Fruit fly (Drosophila melanogaster) whole organism, embryonic: ENCODE measurements around the gene CG14535.

Experiments
- Atf6 ChIP-seq: fragments of 200-800 bp; sonication (Bioruptor generic); IDR thresholded peaks from 2 replicates; pipeline ENCODE4 v1.3.6; 2022; ENCODE audit warnings: missing biosample characterization, missing genetic modification characterization
- BtbVII ChIP-seq: fragments of 200-800 bp; sonication (Bioruptor generic); optimal IDR thresholded peaks from 3 replicates; lab custom pipeline; 2017; ENCODE audit warnings: missing biosample characterization, mild to moderate bottlenecking, missing genetic modification characterization
- Bteb2 ChIP-seq: fragments of 200-800 bp; sonication (Bioruptor generic); optimal IDR thresholded peaks from 2 replicates; lab custom pipeline; 2016; ENCODE audit warnings: missing biosample characterization, missing genetic modification characterization
- CG1024 ChIP-seq: fragments of 200-800 bp; sonication (Bioruptor generic); IDR thresholded peaks from 2 replicates; pipeline ENCODE4 v1.3.6; 2022; ENCODE audit warnings: missing biosample characterization, missing genetic modification characterization
- CG10321 ChIP-seq: fragments of 200-800 bp; sonication (Bioruptor generic); IDR thresholded peaks from 2 replicates; pipeline ENCODE4 v1.3.6; 2022; ENCODE audit warnings: missing biosample characterization, missing genetic modification characterization
- CG14710 ChIP-seq: fragments of 200-800 bp; sonication (Bioruptor generic); optimal IDR thresholded peaks from 3 replicates; lab custom pipeline; 2019; ENCODE audit warnings: missing biosample characterization, mild to moderate bottlenecking, missing genetic modification characterization, moderate library complexity
- CG14860 ChIP-seq: fragments of 200-800 bp; sonication (Bioruptor generic); IDR thresholded peaks from 3 replicates; pipeline ENCODE4 v1.3.6; 2022; ENCODE audit warnings: missing biosample characterization, missing genetic modification characterization; ENCODE audit not compliant: partially characterized antibody
- CG1603 ChIP-seq: fragments of 200-800 bp; sonication (Bioruptor generic); optimal IDR thresholded peaks from 2 replicates; lab custom pipeline; 2019; ENCODE audit warnings: missing biosample characterization, mild to moderate bottlenecking, missing genetic modification characterization, moderate library complexity
- CG17385 ChIP-seq: fragments of 200-800 bp; sonication (Bioruptor generic); optimal IDR thresholded peaks from 3 replicates; lab custom pipeline; 2018; ENCODE audit warnings: missing biosample characterization, mild to moderate bottlenecking, missing genetic modification characterization
- CG18262 ChIP-seq: fragments of 200-800 bp; optimal IDR thresholded peaks from 3 replicates; lab custom pipeline; 2019; ENCODE audit warnings: missing biosample characterization, mild to moderate bottlenecking, missing genetic modification characterization, moderate library complexity
- CG2678 ChIP-seq: fragments of 200-800 bp; sonication (Bioruptor generic); optimal IDR thresholded peaks from 3 replicates; lab custom pipeline; 2019; ENCODE audit warnings: missing biosample characterization, mild to moderate bottlenecking, missing genetic modification characterization, moderate library complexity
- CG31388 ChIP-seq: fragments of 200-800 bp; sonication (Bioruptor generic); optimal IDR thresholded peaks from 2 replicates; lab custom pipeline; 2016; ENCODE audit warnings: missing biosample characterization, missing genetic modification characterization
- CG34422 ChIP-seq: fragments of 200-800 bp; sonication (Bioruptor generic); IDR thresholded peaks from 3 replicates; pipeline ENCODE4 v1.3.6; 2022; ENCODE audit warnings: missing biosample characterization, missing genetic modification characterization
- CG6254 ChIP-seq: fragments of 200-800 bp; sonication (Bioruptor generic); optimal IDR thresholded peaks from 3 replicates; lab custom pipeline; 2017; ENCODE audit warnings: mild to moderate bottlenecking, missing biosample characterization, missing genetic modification reagents, missing genetic modification characterization
- CG8765 ChIP-seq: fragments of 200-800 bp; sonication (Bioruptor generic); IDR thresholded peaks from 2 replicates; pipeline ENCODE4 v1.3.6; 2022; ENCODE audit warnings: missing biosample characterization, missing genetic modification characterization
- CG9437 ChIP-seq: fragments of 200-800 bp; sonication (Bioruptor generic); optimal IDR thresholded peaks from 2 replicates; lab custom pipeline; 2018; ENCODE audit warnings: missing biosample characterization, mild to moderate bottlenecking, missing genetic modification characterization
- CG9817 ChIP-seq: fragments of 200-800 bp; sonication (Bioruptor generic); optimal IDR thresholded peaks from 2 replicates; lab custom pipeline; 2018; ENCODE audit warnings: missing biosample characterization, mild to moderate bottlenecking, missing genetic modification characterization, moderate library complexity
- CG9876 ChIP-seq: fragments of 200-800 bp; sonication (Bioruptor generic); optimal IDR thresholded peaks from 2 replicates; lab custom pipeline; 2016; ENCODE audit warnings: missing biosample characterization, missing genetic modification characterization
- CoRest ChIP-seq: fragments of 200-800 bp; sonication (Bioruptor generic); optimal IDR thresholded peaks from 3 replicates; lab custom pipeline; 2018; ENCODE audit warnings: missing biosample characterization, mild to moderate bottlenecking, missing genetic modification characterization, moderate library complexity
- Deaf1 ChIP-seq: fragments of 200-800 bp; optimal IDR thresholded peaks from 3 replicates; lab custom pipeline; 2019; ENCODE audit warnings: missing biosample characterization, mild to moderate bottlenecking, missing genetic modification characterization, moderate library complexity
- Dfd ChIP-seq, 2 experiments: fragments of >200 bp; optimal IDR thresholded peaks; 2 replicates each; lab custom pipeline; 2017; ENCODE audit warnings: missing biosample characterization in 2 of 2, missing genetic modification characterization in 2 of 2
- MESR4 ChIP-seq: fragments of 200-800 bp; sonication (Bioruptor generic); optimal IDR thresholded peaks from 2 replicates; lab custom pipeline; 2018; ENCODE audit warnings: missing biosample characterization, mild to moderate bottlenecking, missing genetic modification characterization, moderate library complexity
- MTF-1 ChIP-seq: fragments of 200-800 bp; sonication (Bioruptor generic); optimal IDR thresholded peaks from 2 replicates; lab custom pipeline; 2018; ENCODE audit warnings: missing biosample characterization, mild to moderate bottlenecking, missing genetic modification characterization, borderline replicate concordance
- Mad ChIP-seq: fragments of 200-800 bp; sonication (Bioruptor generic); optimal IDR thresholded peaks from 2 replicates; lab custom pipeline; 2016; ENCODE audit warnings: missing biosample characterization, missing genetic modification characterization
- Med ChIP-seq: fragments of 200-800 bp; sonication (Bioruptor generic); peaks from one replicate; lab custom pipeline; 2016; ENCODE audit warnings: missing biosample characterization, missing genetic modification characterization, mild to moderate bottlenecking, inconsistent platforms, moderate library complexity
- Mrtf ChIP-seq: fragments of 200-800 bp; sonication (Bioruptor generic); IDR thresholded peaks from 3 replicates; pipeline ENCODE4 v1.3.6; 2022; ENCODE audit warnings: missing biosample characterization, missing genetic modification characterization
- Nf-YC ChIP-seq: fragments of 200-800 bp; optimal IDR thresholded peaks from 3 replicates; lab custom pipeline; 2019; ENCODE audit warnings: missing biosample characterization, mild to moderate bottlenecking, missing genetic modification characterization, moderate library complexity
- Sry-δ ChIP-seq: fragments of 200-800 bp; sonication (Bioruptor generic); optimal IDR thresholded peaks from 2 replicates; lab custom pipeline; 2016; ENCODE audit warnings: missing biosample characterization, missing genetic modification characterization
- Stat92E ChIP-seq, 3 experiments: fragments of >200 bp in 2 of 3; fragments of 200-800 bp in 1 of 3; sonication (Bioruptor generic) in 1 of 3; optimal IDR thresholded peaks; 2 replicates each; lab custom pipeline; 2017 to 2019; ENCODE audit warnings: missing biosample characterization in 3 of 3, missing genetic modification characterization in 3 of 3, mild to moderate bottlenecking in 1 of 3, moderate library complexity in 1 of 3
- cwo ChIP-seq: fragments of 200-800 bp; sonication (Bioruptor generic); optimal IDR thresholded peaks from 3 replicates; lab custom pipeline; 2017; ENCODE audit warnings: missing biosample characterization, missing genetic modification characterization, mild to moderate bottlenecking, moderate library complexity, missing genetic modification reagents
- dmrt11E ChIP-seq: fragments of 200-800 bp; sonication (Bioruptor generic); optimal IDR thresholded peaks from 3 replicates; lab custom pipeline; 2018; ENCODE audit warnings: missing biosample characterization, mild to moderate bottlenecking, missing genetic modification characterization, moderate library complexity
- gem ChIP-seq: fragments of 200-800 bp; sonication (Bioruptor generic); optimal IDR thresholded peaks from 2 replicates; lab custom pipeline; 2019; ENCODE audit warnings: missing biosample characterization, mild to moderate bottlenecking, missing genetic modification characterization, moderate library complexity
- gro ChIP-seq: fragments of 200-800 bp; sonication (Bioruptor generic); optimal IDR thresholded peaks from 2 replicates; lab custom pipeline; 2016; ENCODE audit warnings: missing biosample characterization, missing genetic modification characterization
- ham ChIP-seq: fragments of 200-800 bp; sonication (Bioruptor generic); IDR thresholded peaks from 2 replicates; pipeline ENCODE4 v1.3.6; 2022; ENCODE audit warnings: missing biosample characterization, missing genetic modification characterization
- hkb ChIP-seq, 2 experiments: fragments of 200-800 bp in 1 of 2; fragments of >200 bp in 1 of 2; sonication (Bioruptor generic) in 1 of 2; IDR thresholded peaks in 1 of 2; optimal IDR thresholded peaks in 1 of 2; 2 replicates each; pipeline versions ENCODE4 v1.3.6 to Lab custom; 2017 to 2022; ENCODE audit warnings: missing biosample characterization in 1 of 2, missing genetic modification characterization in 1 of 2
- insv ChIP-seq, 2 experiments: fragments of 200-800 bp; sonication (Bioruptor generic); optimal IDR thresholded peaks; 3 replicates each; lab custom pipeline; 2016 to 2018; ENCODE audit warnings: missing biosample characterization in 2 of 2, missing genetic modification characterization in 2 of 2
- luna ChIP-seq: fragments of 200-800 bp; sonication (Bioruptor generic); optimal IDR thresholded peaks from 2 replicates; lab custom pipeline; 2016; ENCODE audit warnings: missing biosample characterization, missing genetic modification characterization
- nmo ChIP-seq: fragments of 200-800 bp; sonication (Bioruptor generic); optimal IDR thresholded peaks from 2 replicates; lab custom pipeline; 2018; ENCODE audit warnings: missing biosample characterization, mild to moderate bottlenecking, missing genetic modification characterization, moderate library complexity
- odd ChIP-seq: fragments of 200-800 bp; sonication (Bioruptor generic); optimal IDR thresholded peaks from 2 replicates; lab custom pipeline; 2017; ENCODE audit warnings: missing biosample characterization, mild to moderate bottlenecking, missing genetic modification characterization
- onecut ChIP-seq: fragments of 200-800 bp; sonication (Bioruptor generic); IDR thresholded peaks from 2 replicates; pipeline ENCODE4 v1.3.6; 2022; ENCODE audit warnings: missing biosample characterization, missing genetic modification characterization
- org-1 ChIP-seq: fragments of 200-800 bp; sonication (Bioruptor generic); optimal IDR thresholded peaks from 2 replicates; lab custom pipeline; 2017; ENCODE audit warnings: missing biosample characterization, missing genetic modification characterization
- pan ChIP-seq, 4 experiments: fragments of >200 bp in 3 of 4; fragments of 200-800 bp in 1 of 4; sonication (Bioruptor generic) in 1 of 4; optimal IDR thresholded peaks in 3 of 4; IDR thresholded peaks in 1 of 4; 2 replicates each; pipeline versions ENCODE4 v1.3.6 to Lab custom; 2017 to 2022; ENCODE audit warnings: missing biosample characterization in 2 of 4, missing genetic modification characterization in 2 of 4, mixed read lengths in 1 of 4
- pros ChIP-seq: fragments of 200-800 bp; sonication (Bioruptor generic); optimal IDR thresholded peaks from 3 replicates; lab custom pipeline; 2019; ENCODE audit warnings: missing biosample characterization, mild to moderate bottlenecking, missing genetic modification characterization, moderate library complexity
- pum ChIP-seq: fragments of 200-800 bp; sonication (Bioruptor generic); optimal IDR thresholded peaks from 2 replicates; lab custom pipeline; 2016; ENCODE audit warnings: missing biosample characterization, missing genetic modification characterization
- seq ChIP-seq: fragments of 200-800 bp; sonication (Bioruptor generic); IDR thresholded peaks from 2 replicates; pipeline ENCODE4 v1.3.6; 2022; ENCODE audit warnings: missing biosample characterization, missing genetic modification characterization
- sna ChIP-seq: fragments of 200-800 bp; sonication (Bioruptor generic); IDR thresholded peaks from 2 replicates; pipeline ENCODE4 v1.3.6; 2022; ENCODE audit warnings: missing biosample characterization, missing genetic modification characterization; ENCODE audit not compliant: partially characterized antibody
- sob ChIP-seq: fragments of 200-800 bp; sonication (Bioruptor generic); IDR thresholded peaks from 2 replicates; pipeline ENCODE4 v1.3.6; 2022; ENCODE audit warnings: missing biosample characterization, missing genetic modification characterization
- sr ChIP-seq: fragments of 200-800 bp; sonication (Bioruptor generic); IDR thresholded peaks from 3 replicates; pipeline ENCODE4 v1.3.6; 2022; ENCODE audit warnings: missing biosample characterization, missing genetic modification characterization
- ttk ChIP-seq: fragments of 200-800 bp; sonication (Bioruptor generic); IDR thresholded peaks from 2 replicates; pipeline ENCODE4 v2.1.2; 2022; ENCODE audit warnings: missing biosample characterization, missing genetic modification characterization
- vvl ChIP-seq: fragments of 200-800 bp; sonication (Bioruptor generic); IDR thresholded peaks from 2 replicates; pipeline ENCODE4 v1.3.6; 2022; ENCODE audit warnings: missing biosample characterization, missing genetic modification characterization

Gene CG14535

dm6 chr2L:7851609-7852008 lies 3.7 kb downstream of the CG14535 start (continued):
- no peak for TF ChIP-seq Mrtf (GFP tag; lab: Robert Waterston, UW)
- TF ChIP-seq hkb (optimal IDR thresholded peaks at IDR 0.05; lab: Kevin White, UChicago) = no peak
- TF ChIP-seq hkb (GFP tag; IDR thresholded peaks at IDR 0.05; lab: Robert Waterston, UW) = peak; percentile 38; the same call in 1 of the 2 replicates
- TF ChIP-seq sob = no peak
- no peak for TF ChIP-seq ham (GFP tag; lab: Robert Waterston, UW)
- no peak for TF ChIP-seq CG9437 (GFP tag; lab: Kevin White, UChicago)
- no peak for TF ChIP-seq gro (GFP tag; lab: Kevin White, UChicago)
- no peak for TF ChIP-seq pros
- TF ChIP-seq CG31388 (GFP tag; lab: Kevin White, UChicago) = no peak
- no peak for TF ChIP-seq CG17385
- no peak for TF ChIP-seq CG10321 (GFP tag; lab: Robert Waterston, UW)
- no peak for TF ChIP-seq Stat92E (GFP tag; optimal IDR thresholded peaks at IDR 0.05; lab: Kevin White, UChicago)
- peak; percentile 47 for TF ChIP-seq CG18262 (tag; lab: Kevin White, UChicago)
- no peak for TF ChIP-seq CG8765 (GFP tag; lab: Robert Waterston, UW)
- no peak for TF ChIP-seq CG14860 (GFP tag; lab: Robert Waterston, UW)
- no peak for TF ChIP-seq sna (GFP tag; lab: Robert Waterston, UW)
- TF ChIP-seq pum (GFP tag; lab: Kevin White, UChicago) = no peak
- TF ChIP-seq org-1 = peak; percentile 12
- TF ChIP-seq MTF-1 (GFP tag; lab: Kevin White, UChicago) = no peak
- peak; percentile 70 for TF ChIP-seq gem (tag; lab: Kevin White, UChicago)
- no peak for TF ChIP-seq sr (GFP tag; lab: Robert Waterston, UW)
- peak; percentile 65 for TF ChIP-seq CG2678 (tag; lab: Kevin White, UChicago)
- TF ChIP-seq cwo (GFP tag; lab: Kevin White, UChicago) = peak; percentile 31
- peak; percentile 44 for TF ChIP-seq Med (GFP tag; lab: Kevin White, UChicago)
- no peak for TF ChIP-seq Nf-YC (tag; lab: Kevin White, UChicago)
- no peak for TF ChIP-seq CG9876 (GFP tag; lab: Kevin White, UChicago)
- TF ChIP-seq Dfd (GFP tag; optimal IDR thresholded peaks at IDR 0.05; lab: Kevin White, UChicago) = no peak
- 0 out of 2 replicates have a peak, but pooled peaks have one; percentile 14 for TF ChIP-seq Atf6 (GFP tag; lab: Robert Waterston, UW)
- TF ChIP-seq insv (GFP tag; optimal IDR thresholded peaks at IDR 0.05; lab: Kevin White, UChicago) = no peak
- TF ChIP-seq CG1603 (tag; lab: Kevin White, UChicago) = peak; percentile 24
- no peak for TF ChIP-seq seq
- peak; percentile 31 for TF ChIP-seq CoRest
- TF ChIP-seq pan (optimal IDR thresholded peaks at IDR 0.05; lab: Kevin White, UChicago) = no peak
- TF ChIP-seq pan (GFP tag; optimal IDR thresholded peaks at IDR 0.05 in 1 of 2, IDR thresholded peaks at IDR 0.05 in 1 of 2) = no peak
- TF ChIP-seq MESR4 = no peak
- peak; percentile 32; the same call in 1 of the 2 replicates for TF ChIP-seq vvl
- TF ChIP-seq onecut (GFP tag; lab: Robert Waterston, UW) = no peak
- TF ChIP-seq CG6254 (GFP tag; lab: Kevin White, UChicago) = no peak
- peak; percentile 23 for TF ChIP-seq Deaf1 (tag; lab: Kevin White, UChicago)
- TF ChIP-seq dmrt11E (tag; lab: Kevin White, UChicago) = peak; percentile 26
- TF ChIP-seq CG14710 (tag; lab: Kevin White, UChicago) = peak; percentile 29
- TF ChIP-seq CG34422 (GFP tag; lab: Robert Waterston, UW) = no peak
- TF ChIP-seq odd = no peak
- no peak for TF ChIP-seq CG1024 (GFP tag; lab: Robert Waterston, UW)
- no peak for TF ChIP-seq Mad (GFP tag; lab: Kevin White, UChicago)
- TF ChIP-seq luna (GFP tag; lab: Kevin White, UChicago) = no peak
- no peak for TF ChIP-seq Bteb2 (GFP tag; lab: Kevin White, UChicago)
- TF ChIP-seq CG9817 (tag; lab: Kevin White, UChicago) = peak; percentile 19
- peak; percentile 32 for TF ChIP-seq nmo (GFP tag; lab: Kevin White, UChicago)
- no peak for TF ChIP-seq Sry-δ (GFP tag; lab: Kevin White, UChicago)
- no peak for TF ChIP-seq ttk (GFP tag; lab: Robert Waterston, UW)
- TF ChIP-seq BtbVII = no peak
